Worm (Caenorhabditis elegans) whole organism, late embryonic: ENCODE results near the gene pqn-2.

Experiments used
- C08G9.2 ChIP-seq: sonication (generic microtip); optimal IDR thresholded peaks from 2 replicates; lab custom pipeline; 2016; ENCODE audit warnings: mild to moderate bottlenecking, missing genetic modification characterization, moderate library complexity, missing compliant biosample characterization
- C38D4.7 ChIP-seq: fragments of 200-800 bp; sonication (Bioruptor generic); optimal IDR thresholded peaks from 2 replicates; lab custom pipeline; 2018; ENCODE audit warnings: mild to moderate bottlenecking, missing genetic modification characterization, moderate library complexity, missing compliant biosample characterization
- K02D7.2 ChIP-seq: sonication (generic microtip); optimal IDR thresholded peaks from 2 replicates; lab custom pipeline; 2017; ENCODE audit warnings: mild to moderate bottlenecking, missing genetic modification characterization, missing compliant biosample characterization
- T23F11.4 ChIP-seq: fragments of 200-800 bp; sonication (Bioruptor generic); optimal IDR thresholded peaks from 2 replicates; lab custom pipeline; 2018; ENCODE audit warnings: mild to moderate bottlenecking, missing genetic modification characterization, missing compliant biosample characterization
- ama-1 ChIP-seq: fragments of 150-350 bp; optimal IDR thresholded peaks from 2 replicates; lab custom pipeline; 2014
- ceh-14 ChIP-seq: sonication (generic microtip); optimal IDR thresholded peaks from 2 replicates; lab custom pipeline; 2016; ENCODE audit warnings: missing genotype, missing genetic modification characterization, missing compliant biosample characterization
- ceh-18 ChIP-seq: sonication (generic microtip); optimal IDR thresholded peaks from 2 replicates; lab custom pipeline; 2016; ENCODE audit warnings: missing genetic modification characterization, missing compliant biosample characterization
- ceh-2 ChIP-seq: sonication (generic microtip); optimal IDR thresholded peaks from 2 replicates; lab custom pipeline; 2016; ENCODE audit warnings: missing genotype, missing genetic modification characterization, missing compliant biosample characterization
- ceh-30 ChIP-seq: fragments of 150-350 bp; optimal IDR thresholded peaks from 2 replicates; lab custom pipeline; 2014; ENCODE audit warnings: missing biosample characterization, missing genetic modification characterization
- ceh-34 ChIP-seq: sonication (generic microtip); optimal IDR thresholded peaks from 2 replicates; lab custom pipeline; 2016; ENCODE audit warnings: mild to moderate bottlenecking, missing genetic modification characterization, missing compliant biosample characterization
- ceh-45 ChIP-seq: fragments of 200-800 bp; sonication (Bioruptor generic); IDR thresholded peaks from 2 replicates; pipeline ENCODE4 v1.3.6; 2022; ENCODE audit warnings: missing genetic modification reagents, missing genetic modification characterization, missing compliant biosample characterization
- ceh-48 ChIP-seq: sonication (generic microtip); optimal IDR thresholded peaks from 2 replicates; lab custom pipeline; 2016; ENCODE audit warnings: missing genetic modification characterization, inconsistent platforms, missing compliant biosample characterization
- che-1 ChIP-seq: sonication (generic microtip); optimal IDR thresholded peaks from 2 replicates; lab custom pipeline; 2016; ENCODE audit warnings: mild to moderate bottlenecking, missing genetic modification characterization, missing compliant biosample characterization
- dve-1 ChIP-seq: sonication (generic microtip); optimal IDR thresholded peaks from 2 replicates; lab custom pipeline; 2017; ENCODE audit warnings: antibody characterized with exemption, mild to moderate bottlenecking, missing genetic modification characterization, missing compliant biosample characterization
- ets-4 ChIP-seq: sonication (generic microtip); optimal IDR thresholded peaks from 2 replicates; lab custom pipeline; 2016; ENCODE audit warnings: missing genetic modification characterization, missing compliant biosample characterization
- fkh-6 ChIP-seq: sonication (generic microtip); optimal IDR thresholded peaks from 2 replicates; lab custom pipeline; 2016; ENCODE audit warnings: missing genetic modification characterization, missing compliant biosample characterization
- hlh-13 ChIP-seq: fragments of 200-800 bp; sonication (Bioruptor generic); optimal IDR thresholded peaks from 2 replicates; lab custom pipeline; 2018; ENCODE audit warnings: mild to moderate bottlenecking, missing genetic modification characterization, missing compliant biosample characterization
- hlh-15 ChIP-seq: sonication (generic microtip); optimal IDR thresholded peaks from 2 replicates; lab custom pipeline; 2016; ENCODE audit warnings: missing genetic modification characterization, missing compliant biosample characterization
- hlh-30 ChIP-seq: sonication (generic microtip); optimal IDR thresholded peaks from 2 replicates; lab custom pipeline; 2017; ENCODE audit warnings: antibody characterized with exemption, missing genetic modification characterization, missing compliant biosample characterization; ENCODE audit not compliant: insufficient read depth
- lin-11 ChIP-seq: fragments of 200-800 bp; sonication (Bioruptor generic); optimal IDR thresholded peaks from 2 replicates; lab custom pipeline; 2018; ENCODE audit warnings: mild to moderate bottlenecking, missing genetic modification characterization, missing compliant biosample characterization
- madf-2 ChIP-seq: sonication (generic microtip); optimal IDR thresholded peaks from 2 replicates; lab custom pipeline; 2017; ENCODE audit warnings: missing genetic modification characterization, missing compliant biosample characterization
- nhr-11 ChIP-seq: fragments of 150-350 bp; optimal IDR thresholded peaks from 2 replicates; lab custom pipeline; 2014; ENCODE audit warnings: missing biosample characterization, missing genetic modification characterization
- nhr-232 ChIP-seq: sonication (generic microtip); optimal IDR thresholded peaks from 2 replicates; lab custom pipeline; 2016; ENCODE audit warnings: missing genetic modification characterization, missing compliant biosample characterization
- odd-2 ChIP-seq: sonication (generic microtip); optimal IDR thresholded peaks from 2 replicates; lab custom pipeline; 2017; ENCODE audit warnings: antibody characterized with exemption, mild to moderate bottlenecking, missing genetic modification characterization, missing compliant biosample characterization
- pax-1 ChIP-seq: fragments of 150-350 bp; optimal IDR thresholded peaks from 2 replicates; lab custom pipeline; 2014; ENCODE audit warnings: missing biosample characterization, missing genetic modification characterization
- pha-2 ChIP-seq: sonication (generic microtip); optimal IDR thresholded peaks from 2 replicates; lab custom pipeline; 2017; ENCODE audit warnings: mild to moderate bottlenecking, missing genetic modification characterization, missing compliant biosample characterization
- pqm-1 ChIP-seq: sonication (generic microtip); optimal IDR thresholded peaks from 2 replicates; lab custom pipeline; 2016; ENCODE audit warnings: missing genetic modification characterization, missing compliant biosample characterization
- pros-1 ChIP-seq: fragments of 150-350 bp; optimal IDR thresholded peaks from 2 replicates; lab custom pipeline; 2014; ENCODE audit warnings: missing biosample characterization, missing genetic modification reagents, missing genetic modification characterization
- ref-2 ChIP-seq: sonication (generic microtip); optimal IDR thresholded peaks from 2 replicates; lab custom pipeline; 2016; ENCODE audit warnings: missing genetic modification characterization, missing compliant biosample characterization
- rnt-1 ChIP-seq: sonication (generic microtip); optimal IDR thresholded peaks from 2 replicates; lab custom pipeline; 2016; ENCODE audit warnings: missing genetic modification characterization, missing compliant biosample characterization
- syd-9 ChIP-seq: sonication (generic microtip); optimal IDR thresholded peaks from 2 replicates; lab custom pipeline; 2016; ENCODE audit warnings: mild to moderate bottlenecking, missing genetic modification characterization, moderate library complexity, missing compliant biosample characterization
- tbx-2 ChIP-seq: sonication (generic microtip); optimal IDR thresholded peaks from 2 replicates; lab custom pipeline; 2016; ENCODE audit warnings: missing genetic modification characterization, missing compliant biosample characterization
- tbx-7 ChIP-seq: sonication (generic microtip); optimal IDR thresholded peaks from 2 replicates; lab custom pipeline; 2016; ENCODE audit warnings: missing genotype, missing genetic modification characterization, missing compliant biosample characterization
- ttx-3 ChIP-seq: sonication (generic microtip); optimal IDR thresholded peaks from 2 replicates; lab custom pipeline; 2016; ENCODE audit warnings: missing genetic modification reagents, missing genetic modification characterization, missing compliant biosample characterization
- unc-3 ChIP-seq, 2 experiments: fragments of 200-800 bp in 1 of 2; sonication (Bioruptor generic) in 1 of 2; sonication (generic microtip) in 1 of 2; conservative IDR thresholded peaks in 1 of 2; optimal IDR thresholded peaks in 1 of 2; 2 replicates each; pipeline versions ENCODE4 v1.3.6 to Lab custom; 2016 to 2022; ENCODE audit warnings: missing compliant biosample characterization in 2 of 2, missing genetic modification characterization in 2 of 2, missing genetic modification reagents in 1 of 2
- unc-55 ChIP-seq: sonication (generic microtip); optimal IDR thresholded peaks from 2 replicates; lab custom pipeline; 2017; ENCODE audit warnings: missing biosample characterization, missing genetic modification reagents, missing genetic modification characterization

Gene pqn-2

DNA sequence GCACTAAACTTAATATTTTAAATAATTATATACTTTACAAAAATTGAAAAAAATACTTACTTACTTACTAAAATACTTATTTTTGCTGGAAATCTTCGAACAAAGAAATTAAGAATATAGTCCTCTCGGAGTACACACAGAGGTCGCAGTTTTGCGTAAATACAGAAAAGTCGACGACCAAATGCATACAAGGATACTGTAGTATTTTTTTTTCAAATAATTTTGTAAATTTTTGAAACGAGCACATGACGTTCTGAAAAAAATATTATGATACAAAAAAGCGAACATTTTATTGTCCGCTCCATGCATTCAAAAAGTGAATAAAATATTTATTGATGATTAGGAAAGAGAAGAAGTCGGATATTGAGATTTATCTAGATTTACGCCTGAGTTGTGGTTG, 44.0 kb downstream of the pqn-2 start, which contains the start of gene apc-10:
apc-10 (minus strand) TSS at position 101 of the 400 bp plus-strand sequence.
- TF ChIP-seq ref-2 (tag; lab: Kevin White, UChicago) (no peak), hlh-13 (GFP tag; lab: Kevin White, UChicago) (no peak), unc-3 (GFP tag; conservative IDR thresholded peaks at IDR 0.05; lab: Robert Waterston, UW) (no peak), unc-3 (tag; optimal IDR thresholded peaks at IDR 0.05; lab: Kevin White, UChicago) (no peak), ama-1 (lab: Kevin White, UChicago) (no peak), ceh-2 (tag; lab: Kevin White, UChicago) (no peak), hlh-15 (tag; lab: Kevin White, UChicago) (no peak), pqm-1 (tag; lab: Kevin White, UChicago) (no peak), T23F11.4 (no peak), nhr-11 (tag; lab: Kevin White, UChicago) (no peak), K02D7.2 (no peak), ets-4 (tag; lab: Kevin White, UChicago) (no peak), unc-55 (GFP tag; lab: Kevin White, UChicago) (no peak), hlh-30 (tag; lab: Kevin White, UChicago) (no peak), nhr-232 (tag; lab: Kevin White, UChicago) (no peak), dve-1 (tag; lab: Kevin White, UChicago) (no peak), ceh-14 (tag; lab: Kevin White, UChicago) (no peak), odd-2 (tag; lab: Kevin White, UChicago) (no peak), pros-1 (tag; lab: Kevin White, UChicago) (no peak), che-1 (no peak)

DNA sequence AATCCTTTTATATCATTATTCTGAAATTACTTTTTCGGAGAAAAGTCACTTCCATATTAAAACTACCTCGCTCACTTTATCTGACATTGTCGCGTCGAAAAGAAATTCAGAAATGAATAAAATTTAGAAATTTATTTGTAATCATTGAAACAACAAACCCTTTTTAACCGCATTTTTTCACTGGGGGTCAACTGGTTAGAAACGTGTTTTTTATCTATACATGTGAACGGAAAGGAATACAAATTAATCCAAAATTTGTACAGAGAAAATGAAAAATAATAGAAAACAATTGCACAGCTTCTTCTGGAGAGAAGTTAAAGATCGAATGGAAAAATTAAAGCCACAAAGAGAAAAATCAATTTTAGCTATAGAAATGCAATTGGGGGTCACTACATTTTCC, 46.4 kb downstream of the pqn-2 start, which contains the start of gene tag-314:
tag-314 (minus strand) TSS at position 101 of the 400 bp plus-strand sequence.
- TF ChIP-seq odd-2 (tag; lab: Kevin White, UChicago) (no peak), hlh-30 (tag; lab: Kevin White, UChicago) (no peak), ceh-48 (no peak), hlh-13 (GFP tag; lab: Kevin White, UChicago) (no peak), nhr-11 (tag; lab: Kevin White, UChicago) (no peak), tbx-2 (tag; lab: Kevin White, UChicago) (no peak), che-1 (no peak)

DNA sequence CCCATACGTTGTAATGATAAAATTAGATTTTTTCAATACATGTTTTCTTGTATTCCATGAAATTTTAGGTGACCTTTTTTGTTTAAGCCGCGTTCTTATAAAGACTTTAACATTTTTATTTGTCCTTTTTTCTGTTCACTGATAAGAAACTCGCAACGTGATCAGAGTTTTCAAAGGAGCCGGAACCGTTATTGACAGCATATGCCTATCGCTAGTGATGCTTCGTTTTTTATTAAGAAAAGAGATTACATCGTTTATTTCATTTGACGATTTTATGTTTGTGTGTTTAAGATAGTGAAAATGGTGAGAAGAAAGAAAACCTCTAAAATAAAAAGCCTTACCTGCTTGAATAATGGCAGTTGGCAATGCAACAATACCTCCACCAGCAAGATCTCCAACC, 50.4 kb downstream of the pqn-2 start:
- no peak for TF ChIP-seq ceh-30
- TF ChIP-seq ceh-14 (tag; lab: Kevin White, UChicago) = no peak
- no peak for TF ChIP-seq ttx-3
- TF ChIP-seq ama-1 (lab: Kevin White, UChicago) = no peak
- TF ChIP-seq fkh-6 (tag; lab: Kevin White, UChicago) = no peak
- no peak for TF ChIP-seq rnt-1 (tag; lab: Kevin White, UChicago)
- TF ChIP-seq lin-11 (tag; lab: Kevin White, UChicago) = no peak
- no peak for TF ChIP-seq ceh-18 (tag; lab: Kevin White, UChicago)
- TF ChIP-seq tbx-7 (tag; lab: Kevin White, UChicago) = no peak
- TF ChIP-seq odd-2 (tag; lab: Kevin White, UChicago) = no peak
- no peak for TF ChIP-seq C38D4.7 (GFP tag; lab: Kevin White, UChicago)
- TF ChIP-seq ceh-45 (GFP tag; lab: Robert Waterston, UW) = no peak
- no peak for TF ChIP-seq C08G9.2 (tag; lab: Kevin White, UChicago)
- no peak for TF ChIP-seq pha-2 (tag; lab: Kevin White, UChicago)
- no peak for TF ChIP-seq madf-2
- TF ChIP-seq ceh-34 = no peak
- no peak for TF ChIP-seq syd-9 (tag; lab: Kevin White, UChicago)
- TF ChIP-seq pax-1 (tag; lab: Kevin White, UChicago) = no peak
